Fruit fly (Drosophila melanogaster): ENCODE measurements around the gene dl.
A peak's percentile ranks its signal among the peaks of the same experiment; 100 is the strongest.

The dl gene

DNA sequence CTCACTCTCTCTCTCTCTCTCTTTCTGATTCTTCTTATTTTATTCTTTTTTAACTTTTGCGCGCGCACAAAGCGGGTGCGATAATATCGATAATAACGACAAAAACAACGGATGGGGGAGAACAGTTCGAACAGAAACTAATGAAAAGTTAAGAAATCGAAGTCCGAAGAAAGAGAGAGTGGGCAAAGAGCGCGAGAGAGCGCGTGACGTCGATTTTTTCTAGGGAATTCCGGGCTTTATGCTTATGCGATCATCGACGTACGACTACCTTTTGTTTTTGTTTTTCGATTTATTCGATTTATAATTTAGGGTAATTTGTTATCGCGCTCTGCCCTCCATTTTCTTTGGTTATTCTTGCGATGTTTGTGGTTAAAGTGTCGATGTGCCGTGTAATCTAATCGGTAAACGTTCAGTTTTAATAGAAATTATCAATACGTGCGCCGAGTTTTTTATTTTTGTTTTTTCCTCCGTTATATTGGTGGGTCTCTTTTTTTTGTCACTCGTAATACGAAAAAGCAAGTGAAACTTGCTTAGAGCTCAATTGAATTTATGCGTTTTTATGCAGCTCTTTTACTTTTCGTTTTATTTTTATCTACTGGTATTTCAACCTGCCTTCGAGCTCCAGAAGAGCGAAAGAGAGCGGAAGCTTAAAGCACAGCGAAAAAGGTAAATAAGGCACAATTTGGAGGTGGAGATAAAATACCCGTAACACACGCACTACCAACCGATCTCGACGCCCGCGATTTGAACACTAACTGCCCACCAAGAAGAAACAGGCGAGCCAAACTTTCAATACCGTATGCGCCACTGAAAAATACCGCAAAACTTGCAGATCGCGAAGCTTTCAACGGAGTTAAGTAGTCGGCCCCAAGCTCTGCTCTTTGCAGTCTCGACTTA is at the start of gene dl:
dl (minus strand) TSS at position 757 of the 897 bp plus-strand sequence.
- TF ChIP-seq CG17328 (GFP tag; IDR thresholded peaks at IDR 0.05) (no peak), CG12071 (GFP tag; optimal IDR thresholded peaks at IDR 0.05) (no peak), grau (tag; optimal IDR thresholded peaks at IDR 0.05) (no peak), CG9817 (tag; optimal IDR thresholded peaks at IDR 0.05) (no peak), CG11085 (GFP tag; IDR thresholded peaks at IDR 0.05) (peak; percentile 31; the same call in 1 of the 2 replicates), CG4707 (GFP tag; optimal IDR thresholded peaks at IDR 0.05) (no peak), pnt (GFP tag; optimal IDR thresholded peaks at IDR 0.05) (no peak), Eip74EF (GFP tag; optimal IDR thresholded peaks at IDR 0.05) (no peak), ftz-f1 (GFP tag; optimal IDR thresholded peaks at IDR 0.05) (no peak), ato (GFP tag; IDR thresholded peaks at IDR 0.05; ENCODE audit: partially characterized antibody) (peak; percentile 35; the same call in 1 of the 2 replicates), Drgx (GFP tag; IDR thresholded peaks at IDR 0.05) (peak; percentile 68), sens (GFP tag) (peak; percentile 80), slp2 (GFP tag; optimal IDR thresholded peaks at IDR 0.05) (no peak), dpn (GFP tag; optimal IDR thresholded peaks at IDR 0.05) (no peak), gt (GFP tag; IDR thresholded peaks at IDR 0.05) (no peak), CG10959 (GFP tag; IDR thresholded peaks at IDR 0.05) (no peak), CG34224 (GFP tag; IDR thresholded peaks at IDR 0.05; ENCODE audit: partially characterized antibody) (peak; percentile 33; the same call in 1 of the 3 replicates), ERR (GFP tag; optimal IDR thresholded peaks at IDR 0.05) (peak; percentile 1), Fer1 (GFP tag; optimal IDR thresholded peaks at IDR 0.05) (no peak), gcm2 (GFP tag; optimal IDR thresholded peaks at IDR 0.05) (no peak), CG9437 (GFP tag; optimal IDR thresholded peaks at IDR 0.05) (no peak), CG34422 (GFP tag; IDR thresholded peaks at IDR 0.05) (peak; percentile 18; the same call in 1 of the 3 replicates), danr (GFP tag; IDR thresholded peaks at IDR 0.05) (no peak), CG33557 (GFP tag; optimal IDR thresholded peaks at IDR 0.05) (no peak), Aef1 (GFP tag; IDR thresholded peaks at IDR 0.05) (no peak), CG11504 (tag; optimal IDR thresholded peaks at IDR 0.05) (no peak), CG1603 (tag; optimal IDR thresholded peaks at IDR 0.05) (no peak), Meics (GFP tag; optimal IDR thresholded peaks at IDR 0.05) (peak; percentile 6), Oaz (GFP tag; IDR thresholded peaks at IDR 0.05) (no peak), CG16863 (GFP tag; optimal IDR thresholded peaks at IDR 0.05) (no peak), Atf3 (GFP tag; optimal IDR thresholded peaks at IDR 0.05) (no peak), CG8290 (GFP tag; optimal IDR thresholded peaks at IDR 0.05) (no peak), CG8290 (tag; optimal IDR thresholded peaks at IDR 0.05) (peak in 1 of 2 experiments; percentile 57), pros (GFP tag; optimal IDR thresholded peaks at IDR 0.05) (no peak), gro (GFP tag; optimal IDR thresholded peaks at IDR 0.05) (no peak), gem (tag; optimal IDR thresholded peaks at IDR 0.05) (peak; percentile 18), bcd (GFP tag; optimal IDR thresholded peaks at IDR 0.05) (no peak), chinmo (GFP tag; IDR thresholded peaks at IDR 0.05; ENCODE audit: partially characterized antibody) (peak; percentile 85; the same call in 3 of the 4 replicates), Xbp1 (GFP tag; optimal IDR thresholded peaks at IDR 0.05) (no peak), sqz (GFP tag; optimal IDR thresholded peaks at IDR 0.05) (peak; percentile 10), CG14667 (GFP tag; IDR thresholded peaks at IDR 0.05) (no peak), CG1602 (GFP tag; optimal IDR thresholded peaks at IDR 0.05) (no peak), exex (tag; optimal IDR thresholded peaks at IDR 0.05) (peak; percentile 95), CG8765 (GFP tag; IDR thresholded peaks at IDR 0.05) (no peak), Max (GFP tag; optimal IDR thresholded peaks at IDR 0.05) (no peak), NC2β (GFP tag; optimal IDR thresholded peaks at IDR 0.05) (no peak), CG11456 (GFP tag; IDR thresholded peaks at IDR 0.05) (0 out of 3 replicates have a peak, but pooled peaks have one; percentile 7), CG3995 (GFP tag; optimal IDR thresholded peaks at IDR 0.05) (no peak), jing (GFP tag; optimal IDR thresholded peaks at IDR 0.05) (no peak)
